Fruit fly (Drosophila melanogaster) whole organism, embryonic: ENCODE results near the gene Moca-cyp.

ENCODE experiments used
- Ada2b ChIP-seq: fragments of 200-800 bp; sonication (Bioruptor generic); IDR thresholded peaks from 2 replicates; pipeline ENCODE4 v1.3.6; 2022; ENCODE audit warnings: missing biosample characterization, missing genetic modification characterization
- Bgb ChIP-seq: fragments of 200-800 bp; sonication (Bioruptor generic); IDR thresholded peaks from 2 replicates; pipeline ENCODE4 v1.3.6; 2022; ENCODE audit warnings: missing biosample characterization, missing genetic modification characterization; ENCODE audit not compliant: partially characterized antibody
- CG10462 ChIP-seq: fragments of 200-800 bp; sonication (Bioruptor generic); optimal IDR thresholded peaks from 2 replicates; lab custom pipeline; 2016; ENCODE audit warnings: missing biosample characterization, missing genetic modification characterization
- CG10979 ChIP-seq: fragments of 200-800 bp; sonication (Bioruptor generic); optimal IDR thresholded peaks from 2 replicates; lab custom pipeline; 2018; ENCODE audit warnings: missing biosample characterization, mild to moderate bottlenecking, missing genetic modification characterization, moderate library complexity
- CG13624 ChIP-seq: fragments of 200-800 bp; sonication (Bioruptor generic); optimal IDR thresholded peaks from 2 replicates; lab custom pipeline; 2016; ENCODE audit warnings: missing biosample characterization, missing genetic modification characterization
- CG14050 ChIP-seq: fragments of 200-800 bp; sonication (Bioruptor generic); IDR thresholded peaks from 3 replicates; pipeline ENCODE4 v1.3.6; 2022; ENCODE audit warnings: missing biosample characterization, missing genetic modification characterization
- CG14667 ChIP-seq: fragments of 200-800 bp; sonication (Bioruptor generic); IDR thresholded peaks from 2 replicates; pipeline ENCODE4 v1.3.6; 2022; ENCODE audit warnings: missing biosample characterization, missing genetic modification characterization
- CG1603 ChIP-seq: fragments of 200-800 bp; sonication (Bioruptor generic); optimal IDR thresholded peaks from 2 replicates; lab custom pipeline; 2019; ENCODE audit warnings: missing biosample characterization, mild to moderate bottlenecking, missing genetic modification characterization, moderate library complexity
- CG16813 ChIP-seq: fragments of 200-800 bp; sonication (Bioruptor generic); IDR thresholded peaks from 3 replicates; pipeline ENCODE4 v1.3.6; 2022; ENCODE audit warnings: missing biosample characterization, missing genetic modification characterization; ENCODE audit not compliant: partially characterized antibody
- CG31441 ChIP-seq: fragments of 200-800 bp; sonication (Bioruptor generic); IDR thresholded peaks from 2 replicates; pipeline ENCODE4 v1.3.6; 2022; ENCODE audit warnings: missing biosample characterization, missing genetic modification characterization
- CG33557 ChIP-seq: fragments of 200-800 bp; sonication (Bioruptor generic); optimal IDR thresholded peaks from 2 replicates; lab custom pipeline; 2019; ENCODE audit warnings: missing biosample characterization, mild to moderate bottlenecking, missing genetic modification characterization, moderate library complexity
- CG34224 ChIP-seq: fragments of 200-800 bp; sonication (Bioruptor generic); IDR thresholded peaks from 3 replicates; pipeline ENCODE4 v1.3.6; 2022; ENCODE audit warnings: missing biosample characterization, missing genetic modification characterization; ENCODE audit not compliant: partially characterized antibody
- CG34376 ChIP-seq: fragments of 200-800 bp; sonication (Bioruptor generic); optimal IDR thresholded peaks from 2 replicates; lab custom pipeline; 2018; ENCODE audit warnings: missing biosample characterization, mild to moderate bottlenecking, missing genetic modification characterization
- CG4404 ChIP-seq: fragments of 200-800 bp; sonication (Bioruptor generic); IDR thresholded peaks from 2 replicates; pipeline ENCODE4 v1.3.6; 2022; ENCODE audit warnings: missing biosample characterization, missing genetic modification characterization
- CG6689 ChIP-seq: fragments of 200-800 bp; sonication (Bioruptor generic); IDR thresholded peaks from 2 replicates; pipeline ENCODE4 v1.3.6; 2022; ENCODE audit warnings: missing biosample characterization, missing genetic modification characterization
- CG8290 ChIP-seq, 3 experiments: fragments of 200-800 bp; sonication (Bioruptor generic); optimal IDR thresholded peaks; 2 replicates each; lab custom pipeline; 2016 to 2019; ENCODE audit warnings: missing biosample characterization in 3 of 3, missing genetic modification characterization in 3 of 3, mild to moderate bottlenecking in 2 of 3, moderate library complexity in 1 of 3
- CG9797 ChIP-seq: fragments of 200-800 bp; sonication (Bioruptor generic); optimal IDR thresholded peaks from 3 replicates; lab custom pipeline; 2018; ENCODE audit warnings: missing biosample characterization, mild to moderate bottlenecking, missing genetic modification characterization
- CG9876 ChIP-seq: fragments of 200-800 bp; sonication (Bioruptor generic); optimal IDR thresholded peaks from 2 replicates; lab custom pipeline; 2016; ENCODE audit warnings: missing biosample characterization, missing genetic modification characterization
- CG9932 ChIP-seq: fragments of 200-800 bp; sonication (Bioruptor generic); IDR thresholded peaks from 2 replicates; pipeline ENCODE4 v1.3.6; 2022; ENCODE audit warnings: missing biosample characterization, missing genetic modification characterization
- Camta ChIP-seq: fragments of 200-800 bp; sonication (Bioruptor generic); optimal IDR thresholded peaks from 2 replicates; lab custom pipeline; 2016; ENCODE audit warnings: missing biosample characterization, missing genetic modification characterization
- Dek ChIP-seq: fragments of 200-800 bp; sonication (Bioruptor generic); optimal IDR thresholded peaks from 3 replicates; lab custom pipeline; 2019; ENCODE audit warnings: missing biosample characterization, mild to moderate bottlenecking, missing genetic modification characterization, moderate library complexity
- Gug ChIP-seq: fragments of 200-800 bp; sonication (Bioruptor generic); IDR thresholded peaks from 4 replicates; pipeline ENCODE4 v1.3.6; 2022; ENCODE audit warnings: missing biosample characterization, missing genetic modification characterization
- HLH54F ChIP-seq: fragments of 200-800 bp; sonication (Bioruptor generic); optimal IDR thresholded peaks from 3 replicates; lab custom pipeline; 2016; ENCODE audit warnings: missing biosample characterization, missing genetic modification characterization
- HmgZ ChIP-seq: fragments of 200-800 bp; sonication (Bioruptor generic); optimal IDR thresholded peaks from 2 replicates; lab custom pipeline; 2018; ENCODE audit warnings: missing biosample characterization, mild to moderate bottlenecking, missing genetic modification characterization
- Hmx ChIP-seq: fragments of 200-800 bp; sonication (Bioruptor generic); optimal IDR thresholded peaks from 2 replicates; lab custom pipeline; 2016; ENCODE audit warnings: missing biosample characterization, missing genetic modification characterization
- Lhr ChIP-seq: fragments of 200-800 bp; sonication (Bioruptor generic); optimal IDR thresholded peaks from 3 replicates; lab custom pipeline; 2017; ENCODE audit warnings: mild to moderate bottlenecking, missing biosample characterization, missing genetic modification reagents, missing genetic modification characterization
- Max ChIP-seq: fragments of 200-800 bp; sonication (Bioruptor generic); optimal IDR thresholded peaks from 2 replicates; lab custom pipeline; 2016; ENCODE audit warnings: missing biosample characterization, mild to moderate bottlenecking, missing genetic modification characterization
- Optix ChIP-seq: fragments of 200-800 bp; sonication (Bioruptor generic); IDR thresholded peaks from 3 replicates; pipeline ENCODE4 v1.3.6; 2022; ENCODE audit warnings: missing biosample characterization, missing genetic modification characterization
- Sin3A ChIP-seq: fragments of >200 bp; optimal IDR thresholded peaks from 2 replicates; lab custom pipeline; 2018
- Spps ChIP-seq: fragments of 200-800 bp; sonication (Bioruptor generic); optimal IDR thresholded peaks from 2 replicates; lab custom pipeline; 2018; ENCODE audit warnings: missing biosample characterization, mild to moderate bottlenecking, missing genetic modification characterization
- bowl ChIP-seq: fragments of 200-800 bp; sonication (Bioruptor generic); IDR thresholded peaks from 2 replicates; pipeline ENCODE4 v1.3.6; 2022; ENCODE audit warnings: missing biosample characterization, missing genetic modification characterization
- cad ChIP-seq: fragments of >200 bp; optimal IDR thresholded peaks from 2 replicates; lab custom pipeline; 2017; ENCODE audit warnings: missing biosample characterization, missing genetic modification characterization
- danr ChIP-seq: fragments of 200-800 bp; sonication (Bioruptor generic); IDR thresholded peaks from 2 replicates; pipeline ENCODE4 v1.3.6; 2022; ENCODE audit warnings: missing biosample characterization, missing genetic modification characterization
- en ChIP-seq: fragments of 200-800 bp; sonication (Bioruptor generic); optimal IDR thresholded peaks from 2 replicates; lab custom pipeline; 2016; ENCODE audit warnings: missing biosample characterization, missing genetic modification characterization
- ewg ChIP-seq: fragments of 200-800 bp; sonication (Bioruptor generic); optimal IDR thresholded peaks from 3 replicates; lab custom pipeline; 2017; ENCODE audit warnings: mild to moderate bottlenecking, missing biosample characterization, missing genetic modification reagents, missing genetic modification characterization
- fu2 ChIP-seq: fragments of 200-800 bp; sonication (Bioruptor generic); optimal IDR thresholded peaks from 2 replicates; lab custom pipeline; 2016; ENCODE audit warnings: missing biosample characterization, missing genetic modification characterization
- gce ChIP-seq: fragments of 200-800 bp; sonication (Bioruptor generic); IDR thresholded peaks from 3 replicates; pipeline ENCODE4 v1.3.6; 2022; ENCODE audit warnings: missing biosample characterization, missing genetic modification characterization
- gro ChIP-seq: fragments of 200-800 bp; sonication (Bioruptor generic); optimal IDR thresholded peaks from 2 replicates; lab custom pipeline; 2016; ENCODE audit warnings: missing biosample characterization, missing genetic modification characterization
- hb ChIP-seq: fragments of 200-800 bp; sonication (Bioruptor generic); IDR thresholded peaks from 3 replicates; pipeline ENCODE4 v1.3.6; 2022; ENCODE audit warnings: missing biosample characterization, missing genetic modification characterization; ENCODE audit not compliant: partially characterized antibody
- hbn ChIP-seq: fragments of 200-800 bp; sonication (Bioruptor generic); IDR thresholded peaks from 2 replicates; pipeline ENCODE4 v1.3.6; 2022; ENCODE audit warnings: missing biosample characterization, missing genetic modification characterization; ENCODE audit not compliant: partially characterized antibody
- insv ChIP-seq, 2 experiments: fragments of 200-800 bp; sonication (Bioruptor generic); optimal IDR thresholded peaks; 3 replicates each; lab custom pipeline; 2016 to 2018; ENCODE audit warnings: missing biosample characterization in 2 of 2, missing genetic modification characterization in 2 of 2
- jigr1 ChIP-seq: fragments of 200-800 bp; sonication (Bioruptor generic); IDR thresholded peaks from 3 replicates; pipeline ENCODE4 v1.3.6; 2022; ENCODE audit warnings: missing biosample characterization, missing genetic modification characterization
- kni ChIP-seq: fragments of 200-800 bp; sonication (Bioruptor generic); optimal IDR thresholded peaks from 3 replicates; lab custom pipeline; 2017; ENCODE audit warnings: mild to moderate bottlenecking, missing biosample characterization, missing genetic modification reagents, missing genetic modification characterization
- nom ChIP-seq: fragments of 200-800 bp; sonication (Bioruptor generic); optimal IDR thresholded peaks from 2 replicates; lab custom pipeline; 2017; ENCODE audit warnings: missing biosample characterization, missing genetic modification characterization, mild to moderate bottlenecking, moderate library complexity, missing genetic modification reagents
- pfk ChIP-seq: fragments of 200-800 bp; sonication (Bioruptor generic); optimal IDR thresholded peaks from 2 replicates; lab custom pipeline; 2018; ENCODE audit warnings: missing biosample characterization, mild to moderate bottlenecking, missing genetic modification characterization, moderate library complexity
- rib ChIP-seq: fragments of 200-800 bp; sonication (Bioruptor generic); IDR thresholded peaks from 2 replicates; pipeline ENCODE4 v1.3.6; 2022; ENCODE audit warnings: missing biosample characterization, missing genetic modification characterization
- ssp ChIP-seq: fragments of 200-800 bp; sonication (Bioruptor generic); IDR thresholded peaks from 2 replicates; pipeline ENCODE4 v1.3.6; 2022; ENCODE audit warnings: missing biosample characterization, missing genetic modification characterization
- tll ChIP-seq, 2 experiments: fragments of 200-800 bp in 1 of 2; fragments of >200 bp in 1 of 2; sonication (Bioruptor generic) in 1 of 2; optimal IDR thresholded peaks; 2 replicates each; lab custom pipeline; 2017 to 2019; ENCODE audit warnings: missing biosample characterization in 2 of 2, missing genetic modification characterization in 2 of 2, mild to moderate bottlenecking in 1 of 2, moderate library complexity in 1 of 2
- ttk ChIP-seq: fragments of 200-800 bp; sonication (Bioruptor generic); IDR thresholded peaks from 2 replicates; pipeline ENCODE4 v2.1.2; 2022; ENCODE audit warnings: missing biosample characterization, missing genetic modification characterization
- yki ChIP-seq: fragments of >200 bp; optimal IDR thresholded peaks from 3 replicates; lab custom pipeline; 2018

Gene Moca-cyp

DNA sequence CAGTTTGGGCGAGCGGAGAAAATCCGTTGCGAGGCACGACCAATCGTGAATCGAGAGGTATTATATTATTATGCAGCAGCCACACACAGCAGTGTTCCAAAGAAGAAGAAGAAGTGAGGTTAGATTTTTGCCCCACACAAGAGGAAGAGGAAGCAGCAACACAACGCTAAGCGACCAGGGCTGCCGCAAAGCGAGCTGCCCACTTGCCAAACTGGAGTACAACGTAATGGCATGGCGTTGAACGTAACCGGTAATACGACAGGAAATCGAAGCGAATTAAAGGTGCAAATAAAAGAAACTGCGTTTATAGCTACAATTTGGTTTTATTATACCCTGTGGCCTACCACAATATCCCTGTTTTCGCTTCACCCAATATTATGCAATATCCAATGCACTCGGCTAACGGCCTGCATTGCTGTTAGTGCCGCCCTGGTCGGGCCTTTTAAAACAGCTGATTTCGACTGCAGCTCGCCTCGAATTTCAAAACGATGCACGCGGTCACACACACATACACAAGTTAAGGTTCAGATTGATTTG is 4.6 kb upstream of the Moca-cyp start (continued):
- TF ChIP-seq HmgZ (tag; lab: Kevin White, UChicago) (peak; percentile 80), bowl (0 out of 2 replicates have a peak, but pooled peaks have one; percentile 38), Hmx (GFP tag; lab: Kevin White, UChicago) (no peak), hb (GFP tag; lab: Robert Waterston, UW) (no peak), CG14050 (GFP tag; lab: Robert Waterston, UW) (peak; percentile 28; the same call in 1 of the 3 replicates), danr (peak; percentile 32; the same call in 1 of the 2 replicates), jigr1 (GFP tag; lab: Robert Waterston, UW) (no peak), cad (GFP tag; lab: Kevin White, UChicago) (no peak), CG9797 (GFP tag; lab: Kevin White, UChicago) (peak; percentile 34), CG4404 (peak; percentile 78), ewg (GFP tag; lab: Kevin White, UChicago) (peak; percentile 39), CG14667 (no peak), insv (GFP tag; optimal IDR thresholded peaks at IDR 0.05; lab: Kevin White, UChicago) (peak in 1 of 2 experiments; percentile 73), Camta (peak; percentile 70), CG10462 (peak; percentile 44), ssp (GFP tag; lab: Robert Waterston, UW) (peak; percentile 66), rib (GFP tag; lab: Robert Waterston, UW) (no peak; the same call in 1 of the 2 replicates), CG13624 (GFP tag; lab: Kevin White, UChicago) (peak; percentile 86), Max (GFP tag; lab: Kevin White, UChicago) (peak; percentile 80), fu2 (GFP tag; lab: Kevin White, UChicago) (peak; percentile 33), Gug (GFP tag; lab: Robert Waterston, UW) (peak; percentile 43; the same call in 3 of the 4 replicates), CG33557 (peak; percentile 87), pfk (GFP tag; lab: Kevin White, UChicago) (peak; percentile 52), CG6689 (GFP tag; lab: Robert Waterston, UW) (peak; percentile 79), Spps (tag; lab: Kevin White, UChicago) (peak; percentile 27), CG31441 (peak; percentile 83), tll (GFP tag; optimal IDR thresholded peaks at IDR 0.05; lab: Kevin White, UChicago) (no peak), Optix (GFP tag; lab: Robert Waterston, UW) (peak; percentile 66; the same call in 2 of the 3 replicates), CG10979 (tag; lab: Kevin White, UChicago) (peak; percentile 72), CG1603 (tag; lab: Kevin White, UChicago) (peak; percentile 91), Sin3A (lab: Kevin White, UChicago) (peak; percentile 91), CG34376 (GFP tag; lab: Kevin White, UChicago) (peak; percentile 86), CG9932 (GFP tag; lab: Robert Waterston, UW) (peak; percentile 61), CG8290 (GFP tag; optimal IDR thresholded peaks at IDR 0.05; lab: Kevin White, UChicago) (peak; percentile 63), CG8290 (tag; optimal IDR thresholded peaks at IDR 0.05; lab: Kevin White, UChicago) (peak; percentile 31 to 72), Lhr (GFP tag; lab: Kevin White, UChicago) (peak; percentile 71), Bgb (GFP tag; lab: Robert Waterston, UW) (peak; percentile 39; the same call in 1 of the 2 replicates), gce (GFP tag; lab: Robert Waterston, UW) (peak; percentile 49; the same call in 1 of the 3 replicates), gro (GFP tag; lab: Kevin White, UChicago) (peak; percentile 75), yki (lab: Kevin White, UChicago) (no peak), ttk (GFP tag; lab: Robert Waterston, UW) (peak; percentile 51; the same call in 1 of the 2 replicates), hbn (GFP tag; lab: Robert Waterston, UW) (no peak), kni (GFP tag; lab: Kevin White, UChicago) (peak; percentile 93), CG9876 (GFP tag; lab: Kevin White, UChicago) (peak; percentile 81), en (GFP tag; lab: Kevin White, UChicago) (peak; percentile 78), nom (peak; percentile 47), CG16813 (GFP tag; lab: Robert Waterston, UW) (peak; percentile 27; the same call in 1 of the 3 replicates), CG34224 (no peak), HLH54F (GFP tag; lab: Kevin White, UChicago) (peak; percentile 75), Ada2b (GFP tag; lab: Robert Waterston, UW) (peak; percentile 71), Dek (tag; lab: Kevin White, UChicago) (peak; percentile 70)
